Worm (Caenorhabditis elegans) whole organism, L3 larva: ENCODE measurements around the gene sra-4.
A peak's percentile ranks its signal among the peaks of the same experiment; 100 is the strongest.

Source experiments
- R02D3.7 ChIP-seq: fragments of 150-350 bp; optimal IDR thresholded peaks from 2 replicates; lab custom pipeline; 2014; ENCODE audit warnings: missing biosample characterization, missing genetic modification characterization
- aly-2 ChIP-seq: fragments of 150-350 bp; optimal IDR thresholded peaks from 2 replicates; lab custom pipeline; 2014; ENCODE audit warnings: missing biosample characterization, missing genetic modification characterization
- ceh-16 ChIP-seq: sonication (generic microtip); optimal IDR thresholded peaks from 2 replicates; lab custom pipeline; 2017; ENCODE audit warnings: missing biosample characterization, missing genetic modification characterization
- ceh-28 ChIP-seq: fragments of 150-350 bp; optimal IDR thresholded peaks from 2 replicates; lab custom pipeline; 2014; ENCODE audit warnings: missing biosample characterization, missing genetic modification reagents, missing genetic modification characterization
- ceh-82 ChIP-seq: fragments of 150-350 bp; optimal IDR thresholded peaks from 2 replicates; lab custom pipeline; 2014; ENCODE audit warnings: missing biosample characterization, missing genetic modification characterization
- ceh-9 ChIP-seq: sonication (generic microtip); optimal IDR thresholded peaks from 2 replicates; lab custom pipeline; 2018; ENCODE audit warnings: missing biosample characterization, missing genetic modification characterization
- daf-12 ChIP-seq: fragments of 150-350 bp; optimal IDR thresholded peaks from 2 replicates; lab custom pipeline; 2014; ENCODE audit warnings: missing biosample characterization, missing genetic modification reagents, missing genetic modification characterization
- egl-27 ChIP-seq: sonication (generic microtip); optimal IDR thresholded peaks from 4 replicates; lab custom pipeline; 2017; ENCODE audit warnings: missing biosample characterization, missing genetic modification reagents, missing genetic modification characterization
- elt-1 ChIP-seq: fragments of 150-350 bp; optimal IDR thresholded peaks from 2 replicates; lab custom pipeline; 2014; ENCODE audit warnings: missing biosample characterization, missing genetic modification characterization
- elt-3 ChIP-seq, 3 experiments: fragments of 150-350 bp in 1 of 3; sonication (generic microtip) in 2 of 3; optimal IDR thresholded peaks; 2 replicates in 2 of 3; 4 replicates in 1 of 3; lab custom pipeline; 2014 to 2017; ENCODE audit warnings: missing biosample characterization in 3 of 3, missing genetic modification characterization in 3 of 3
- fkh-2 ChIP-seq: fragments of 150-350 bp; optimal IDR thresholded peaks from 2 replicates; lab custom pipeline; 2014; ENCODE audit warnings: missing biosample characterization, missing genetic modification reagents, missing genetic modification characterization
- fos-1 ChIP-seq: fragments of 150-350 bp; optimal IDR thresholded peaks from 2 replicates; lab custom pipeline; 2014; ENCODE audit warnings: missing biosample characterization, missing genetic modification characterization
- hmg-11 ChIP-seq: sonication (generic microtip); optimal IDR thresholded peaks from 2 replicates; lab custom pipeline; 2016; ENCODE audit warnings: missing genetic modification characterization, missing compliant biosample characterization
- lin-15B ChIP-seq: fragments of 150-350 bp; optimal IDR thresholded peaks from 2 replicates; lab custom pipeline; 2014; ENCODE audit warnings: missing biosample characterization, missing genetic modification characterization
- lsy-12 ChIP-seq: sonication (generic microtip); optimal IDR thresholded peaks from 2 replicates; lab custom pipeline; 2016; ENCODE audit warnings: mild to moderate bottlenecking, missing genetic modification characterization, missing compliant biosample characterization
- mdl-1 ChIP-seq: fragments of 150-350 bp; optimal IDR thresholded peaks from 2 replicates; lab custom pipeline; 2014; ENCODE audit warnings: missing biosample characterization, missing genetic modification characterization
- mml-1 ChIP-seq: fragments of 150-350 bp; sonication (generic microtip); optimal IDR thresholded peaks from 3 replicates; lab custom pipeline; 2014; ENCODE audit warnings: missing biosample characterization, missing genetic modification characterization
- nfya-1 ChIP-seq: sonication (generic microtip); optimal IDR thresholded peaks from 2 replicates; lab custom pipeline; 2017; ENCODE audit warnings: missing genetic modification characterization, mild to moderate bottlenecking, missing compliant biosample characterization, antibody characterized with exemption, moderate library complexity; ENCODE audit not compliant: insufficient read depth
- nhr-12 ChIP-seq: fragments of 150-350 bp; optimal IDR thresholded peaks from 2 replicates; lab custom pipeline; 2014; ENCODE audit warnings: missing biosample characterization, missing genetic modification characterization
- nhr-23 ChIP-seq: fragments of 150-350 bp; optimal IDR thresholded peaks from 2 replicates; lab custom pipeline; 2014; ENCODE audit warnings: missing biosample characterization, missing genetic modification reagents, missing genetic modification characterization
- nhr-25 ChIP-seq: sonication (generic microtip); optimal IDR thresholded peaks from 2 replicates; lab custom pipeline; 2017; ENCODE audit warnings: missing biosample characterization, missing genetic modification characterization
- nhr-43 ChIP-seq: sonication (generic microtip); optimal IDR thresholded peaks from 2 replicates; lab custom pipeline; 2016; ENCODE audit warnings: mild to moderate bottlenecking, missing genetic modification characterization, missing compliant biosample characterization; ENCODE audit not compliant: poor library complexity, severe bottlenecking
- nhr-67 ChIP-seq: fragments of 150-350 bp; optimal IDR thresholded peaks from 2 replicates; lab custom pipeline; 2014; ENCODE audit warnings: missing biosample characterization, missing genetic modification characterization
- nhr-77 ChIP-seq: fragments of 150-350 bp; optimal IDR thresholded peaks from 2 replicates; lab custom pipeline; 2014; ENCODE audit warnings: missing biosample characterization, missing genetic modification characterization
- pha-4 ChIP-seq: fragments of 150-350 bp; optimal IDR thresholded peaks from 2 replicates; lab custom pipeline; 2014; ENCODE audit warnings: missing biosample characterization, missing genetic modification reagents, missing genetic modification characterization
- pqm-1 ChIP-seq: fragments of 150-350 bp; optimal IDR thresholded peaks from 2 replicates; lab custom pipeline; 2017; ENCODE audit warnings: missing biosample characterization, missing genetic modification characterization, inconsistent platforms
- snpc-4 ChIP-seq: fragments of 150-350 bp; optimal IDR thresholded peaks from 2 replicates; lab custom pipeline; 2014; ENCODE audit warnings: missing biosample characterization, missing genetic modification characterization
- unc-39 ChIP-seq: sonication (generic microtip); optimal IDR thresholded peaks from 4 replicates; lab custom pipeline; 2017; ENCODE audit warnings: missing biosample characterization, missing genetic modification characterization
- unc-62 ChIP-seq: fragments of 150-350 bp; sonication (generic microtip); optimal IDR thresholded peaks from 4 replicates; lab custom pipeline; 2014; ENCODE audit warnings: missing biosample characterization, missing genetic modification reagents, missing genetic modification characterization
- zag-1 ChIP-seq: fragments of 150-350 bp; optimal IDR thresholded peaks from 2 replicates; lab custom pipeline; 2014; ENCODE audit warnings: missing biosample characterization, missing genetic modification characterization
- ztf-11 ChIP-seq: fragments of 150-350 bp; optimal IDR thresholded peaks from 2 replicates; lab custom pipeline; 2014; ENCODE audit warnings: missing biosample characterization, missing genetic modification characterization
- ztf-4 ChIP-seq: fragments of 150-350 bp; optimal IDR thresholded peaks from 2 replicates; lab custom pipeline; 2014; ENCODE audit warnings: missing biosample characterization, missing genetic modification characterization

Gene sra-4

ce11 chrII:9566045-9566444 lies 23.4 kb upstream of the sra-4 start (continued):
- TF ChIP-seq fkh-2 (tag; lab: Kevin White, UChicago) (no peak), aly-2 (no peak), lin-15B (tag; lab: Kevin White, UChicago) (no peak), nhr-77 (tag; lab: Kevin White, UChicago) (peak; percentile 72), daf-12 (tag; lab: Kevin White, UChicago) (no peak), ceh-16 (tag; lab: Kevin White, UChicago) (no peak), unc-62 (GFP tag; lab: Kevin White, UChicago) (no peak), egl-27 (tag; lab: Kevin White, UChicago) (no peak), nhr-67 (tag; lab: Kevin White, UChicago) (no peak), ztf-11 (tag; lab: Kevin White, UChicago) (no peak)

ce11 chrII:9560895-9561294 lies 18.2 kb upstream of the sra-4 start:
- TF ChIP-seq daf-12 (tag; lab: Kevin White, UChicago): no peak
- no peak for TF ChIP-seq nhr-12 (tag; lab: Kevin White, UChicago)
- peak; percentile 9 for TF ChIP-seq nhr-43 (tag; lab: Kevin White, UChicago)
- TF ChIP-seq ceh-82 (tag; lab: Kevin White, UChicago): no peak
- TF ChIP-seq nhr-25 (tag; lab: Kevin White, UChicago): peak; percentile 75
- no peak for TF ChIP-seq lsy-12 (tag; lab: Kevin White, UChicago)
- no peak for TF ChIP-seq nhr-67 (tag; lab: Kevin White, UChicago)
- peak; percentile 10 for TF ChIP-seq nhr-23 (tag; lab: Kevin White, UChicago)
- no peak for TF ChIP-seq ceh-28
- TF ChIP-seq ceh-16 (tag; lab: Kevin White, UChicago): no peak
- no peak for TF ChIP-seq unc-62 (GFP tag; lab: Kevin White, UChicago)
- TF ChIP-seq snpc-4 (tag; lab: Kevin White, UChicago): no peak

- no peak for TF ChIP-seq elt-1 (tag; lab: Kevin White, UChicago)
- no peak for TF ChIP-seq zag-1 (tag; lab: Kevin White, UChicago)
- no peak for TF ChIP-seq mdl-1
- TF ChIP-seq snpc-4 (tag; lab: Kevin White, UChicago): no peak
These were observed 17.2 kb upstream of the sra-4 start, which contains the start of gene F35H8.4 for ce11 chrII:9559929-9560328. Gene F35H8.4 (minus strand): TSS chrII:9560029.

ce11 chrII:9558906-9559305 lies 16.2 kb upstream of the sra-4 start:
- TF ChIP-seq ceh-9 (no peak), pqm-1 (tag; lab: Kevin White, UChicago) (no peak), mml-1 (tag; lab: Kevin White, UChicago) (no peak), nhr-12 (tag; lab: Kevin White, UChicago) (no peak), ceh-28 (no peak), nfya-1 (tag; lab: Kevin White, UChicago) (no peak), ztf-4 (tag; lab: Kevin White, UChicago) (no peak), elt-1 (tag; lab: Kevin White, UChicago) (no peak), elt-3 (tag; optimal IDR thresholded peaks at IDR 0.05; lab: Kevin White, UChicago) (no peak), lsy-12 (tag; lab: Kevin White, UChicago) (no peak), zag-1 (tag; lab: Kevin White, UChicago) (no peak), lin-15B (tag; lab: Kevin White, UChicago) (no peak), ceh-82 (tag; lab: Kevin White, UChicago) (no peak), egl-27 (tag; lab: Kevin White, UChicago) (no peak), fos-1 (tag; lab: Kevin White, UChicago) (no peak), fkh-2 (tag; lab: Kevin White, UChicago) (no peak), unc-39 (tag; lab: Kevin White, UChicago) (no peak)

ce11 chrII:9557437-9558150 lies 14.9 kb upstream of the sra-4 start, which contains the start of gene zfp-2:
Gene zfp-2 (plus strand): TSS chrII:9557650.
- peak; percentile 75 for TF ChIP-seq R02D3.7 (tag; lab: Kevin White, UChicago)
- TF ChIP-seq hmg-11 (tag; lab: Kevin White, UChicago): peak; percentile 74
- TF ChIP-seq unc-39 (tag; lab: Kevin White, UChicago): no peak
- TF ChIP-seq nfya-1 (tag; lab: Kevin White, UChicago): peak; percentile 43
- no peak for TF ChIP-seq nhr-43 (tag; lab: Kevin White, UChicago)
- no peak for TF ChIP-seq pha-4
- TF ChIP-seq nhr-25 (tag; lab: Kevin White, UChicago): no peak
- peak; percentile 27 for TF ChIP-seq lin-15B (tag; lab: Kevin White, UChicago)
